Fruit fly (Drosophila melanogaster) whole organism, embryonic: Measurements from ENCODE around the gene beat-Ib.

Experiments used
- BtbVII ChIP-seq: fragments of 200-800 bp; sonication (Bioruptor generic); optimal IDR thresholded peaks from 3 replicates; lab custom pipeline; 2017; ENCODE audit warnings: missing biosample characterization, mild to moderate bottlenecking, missing genetic modification characterization
- CG10209 ChIP-seq: fragments of 200-800 bp; sonication (Bioruptor generic); optimal IDR thresholded peaks from 3 replicates; lab custom pipeline; 2017; ENCODE audit warnings: missing biosample characterization, mild to moderate bottlenecking, missing genetic modification characterization, missing genetic modification reagents
- CG14441 ChIP-seq: fragments of 200-800 bp; sonication (Bioruptor generic); IDR thresholded peaks from 2 replicates; pipeline ENCODE4 v1.3.6; 2022; ENCODE audit warnings: missing biosample characterization, missing genetic modification characterization
- CG14667 ChIP-seq: fragments of 200-800 bp; sonication (Bioruptor generic); IDR thresholded peaks from 2 replicates; pipeline ENCODE4 v1.3.6; 2022; ENCODE audit warnings: missing biosample characterization, missing genetic modification characterization
- CG17912 ChIP-seq: fragments of 200-800 bp; sonication (Bioruptor generic); optimal IDR thresholded peaks from 2 replicates; lab custom pipeline; 2018; ENCODE audit warnings: missing biosample characterization, mild to moderate bottlenecking, missing genetic modification characterization
- CG1792 ChIP-seq: fragments of 200-800 bp; sonication (Bioruptor generic); optimal IDR thresholded peaks from 2 replicates; lab custom pipeline; 2016; ENCODE audit warnings: missing biosample characterization, missing genetic modification characterization
- CG2129 ChIP-seq: fragments of 200-800 bp; sonication (Bioruptor generic); IDR thresholded peaks from 2 replicates; pipeline ENCODE4 v1.3.6; 2022; ENCODE audit warnings: missing biosample characterization, missing genetic modification characterization; ENCODE audit not compliant: partially characterized antibody
- CG2199 ChIP-seq: fragments of 200-800 bp; sonication (Bioruptor generic); IDR thresholded peaks from 3 replicates; pipeline ENCODE4 v1.3.6; 2022; ENCODE audit warnings: missing biosample characterization, missing genetic modification characterization
- CG33557 ChIP-seq: fragments of 200-800 bp; sonication (Bioruptor generic); optimal IDR thresholded peaks from 2 replicates; lab custom pipeline; 2019; ENCODE audit warnings: missing biosample characterization, mild to moderate bottlenecking, missing genetic modification characterization, moderate library complexity
- CG4854 ChIP-seq: fragments of 200-800 bp; sonication (Bioruptor generic); optimal IDR thresholded peaks from 2 replicates; lab custom pipeline; 2016; ENCODE audit warnings: missing biosample characterization, missing genetic modification characterization, inconsistent platforms
- CG7745 ChIP-seq: fragments of 200-800 bp; sonication (Bioruptor generic); optimal IDR thresholded peaks from 2 replicates; lab custom pipeline; 2018; ENCODE audit warnings: missing biosample characterization, mild to moderate bottlenecking, missing genetic modification characterization, moderate library complexity
- CG7928 ChIP-seq: fragments of 200-800 bp; sonication (Bioruptor generic); optimal IDR thresholded peaks from 2 replicates; lab custom pipeline; 2017; ENCODE audit warnings: missing biosample characterization, mild to moderate bottlenecking, missing genetic modification characterization
- CG7987 ChIP-seq: fragments of 200-800 bp; sonication (Bioruptor generic); optimal IDR thresholded peaks from 2 replicates; lab custom pipeline; 2018; ENCODE audit warnings: missing biosample characterization, mild to moderate bottlenecking, missing genetic modification characterization, moderate library complexity
- CG8765 ChIP-seq: fragments of 200-800 bp; sonication (Bioruptor generic); IDR thresholded peaks from 2 replicates; pipeline ENCODE4 v1.3.6; 2022; ENCODE audit warnings: missing biosample characterization, missing genetic modification characterization
- CTCF ChIP-seq: fragments of 200-800 bp; sonication (Bioruptor generic); optimal IDR thresholded peaks from 2 replicates; lab custom pipeline; 2017; ENCODE audit warnings: missing biosample characterization, mild to moderate bottlenecking, missing genetic modification characterization, moderate library complexity
- CrebB ChIP-seq: fragments of 200-800 bp; sonication (Bioruptor generic); optimal IDR thresholded peaks from 3 replicates; lab custom pipeline; 2018; ENCODE audit warnings: missing biosample characterization, mild to moderate bottlenecking, missing genetic modification characterization
- D19B ChIP-seq: fragments of 200-800 bp; sonication (Bioruptor generic); optimal IDR thresholded peaks from 2 replicates; lab custom pipeline; 2017; ENCODE audit warnings: missing biosample characterization, mild to moderate bottlenecking, missing genetic modification characterization
- Fer3 ChIP-seq: fragments of 200-800 bp; sonication (Bioruptor generic); optimal IDR thresholded peaks from 2 replicates; lab custom pipeline; 2018; ENCODE audit warnings: missing biosample characterization, mild to moderate bottlenecking, missing genetic modification characterization, moderate library complexity
- GATAe ChIP-seq: fragments of 200-800 bp; sonication (Bioruptor generic); conservative IDR thresholded peaks from 2 replicates; pipeline ENCODE4 v1.3.6; 2022; ENCODE audit warnings: missing biosample characterization, missing genetic modification characterization
- HLH54F ChIP-seq: fragments of 200-800 bp; sonication (Bioruptor generic); optimal IDR thresholded peaks from 3 replicates; lab custom pipeline; 2016; ENCODE audit warnings: missing biosample characterization, missing genetic modification characterization
- Hr78 ChIP-seq, 2 experiments: fragments of 200-800 bp in 1 of 2; fragments of >200 bp in 1 of 2; sonication (Bioruptor generic) in 1 of 2; optimal IDR thresholded peaks; 2 replicates each; lab custom pipeline; 2017 to 2019; ENCODE audit warnings: missing biosample characterization in 2 of 2, missing genetic modification characterization in 2 of 2, mild to moderate bottlenecking in 1 of 2, moderate library complexity in 1 of 2
- Hsf ChIP-seq: fragments of 200-800 bp; sonication (Bioruptor generic); optimal IDR thresholded peaks from 3 replicates; lab custom pipeline; 2016; ENCODE audit warnings: missing biosample characterization, missing genetic modification characterization
- Mad ChIP-seq: fragments of 200-800 bp; sonication (Bioruptor generic); optimal IDR thresholded peaks from 2 replicates; lab custom pipeline; 2016; ENCODE audit warnings: missing biosample characterization, missing genetic modification characterization
- Ravus ChIP-seq: fragments of 200-800 bp; sonication (Bioruptor generic); IDR thresholded peaks from 2 replicates; pipeline ENCODE4 v1.3.6; 2022; ENCODE audit warnings: missing biosample characterization, missing genetic modification characterization
- Sox102F ChIP-seq: fragments of 200-800 bp; sonication (Bioruptor generic); optimal IDR thresholded peaks from 2 replicates; lab custom pipeline; 2018; ENCODE audit warnings: missing biosample characterization, mild to moderate bottlenecking, missing genetic modification characterization, moderate library complexity
- Vsx1 ChIP-seq: fragments of 200-800 bp; sonication (Bioruptor generic); optimal IDR thresholded peaks from 2 replicates; lab custom pipeline; 2017; ENCODE audit warnings: missing biosample characterization, mild to moderate bottlenecking, missing genetic modification characterization, missing genetic modification reagents
- ac ChIP-seq: fragments of 200-800 bp; sonication (Bioruptor generic); optimal IDR thresholded peaks from 3 replicates; lab custom pipeline; 2017; ENCODE audit warnings: missing biosample characterization, mild to moderate bottlenecking, missing genetic modification characterization
- bbx ChIP-seq: fragments of 200-800 bp; sonication (Bioruptor generic); IDR thresholded peaks from 2 replicates; pipeline ENCODE4 v1.3.6; 2022; ENCODE audit warnings: missing biosample characterization, missing genetic modification characterization; ENCODE audit not compliant: partially characterized antibody
- cas ChIP-seq: fragments of 200-800 bp; sonication (Bioruptor generic); IDR thresholded peaks from 2 replicates; pipeline ENCODE4 v1.3.6; 2022; ENCODE audit warnings: missing biosample characterization, missing genetic modification characterization
- chif ChIP-seq, 2 experiments: fragments of 200-800 bp; sonication (Bioruptor generic); optimal IDR thresholded peaks; 3 replicates each; lab custom pipeline; 2016; ENCODE audit warnings: missing biosample characterization in 2 of 2, missing genetic modification characterization in 2 of 2
- ems ChIP-seq: fragments of 200-800 bp; sonication (Bioruptor generic); optimal IDR thresholded peaks from 3 replicates; lab custom pipeline; 2016; ENCODE audit warnings: missing biosample characterization, missing genetic modification characterization
- exex ChIP-seq: fragments of 200-800 bp; sonication (Bioruptor generic); optimal IDR thresholded peaks from 4 replicates; lab custom pipeline; 2018; ENCODE audit warnings: missing biosample characterization, mild to moderate bottlenecking, missing genetic modification characterization, moderate library complexity
- grau ChIP-seq: fragments of 200-800 bp; optimal IDR thresholded peaks from 3 replicates; lab custom pipeline; 2019; ENCODE audit warnings: missing biosample characterization, mild to moderate bottlenecking, missing genetic modification characterization, moderate library complexity
- gsb ChIP-seq: fragments of 200-800 bp; sonication (Bioruptor generic); IDR thresholded peaks from 2 replicates; pipeline ENCODE4 v1.3.6; 2022; ENCODE audit warnings: missing biosample characterization, missing genetic modification characterization
- hbn ChIP-seq: fragments of 200-800 bp; sonication (Bioruptor generic); IDR thresholded peaks from 2 replicates; pipeline ENCODE4 v1.3.6; 2022; ENCODE audit warnings: missing biosample characterization, missing genetic modification characterization; ENCODE audit not compliant: partially characterized antibody
- ind ChIP-seq: fragments of 200-800 bp; sonication (Bioruptor generic); optimal IDR thresholded peaks from 3 replicates; lab custom pipeline; 2016; ENCODE audit warnings: missing biosample characterization, missing genetic modification characterization
- jing ChIP-seq: fragments of 200-800 bp; sonication (Bioruptor generic); optimal IDR thresholded peaks from 2 replicates; lab custom pipeline; 2018; ENCODE audit warnings: missing biosample characterization, mild to moderate bottlenecking, missing genetic modification characterization
- kah ChIP-seq: fragments of 200-800 bp; sonication (Bioruptor generic); optimal IDR thresholded peaks from 2 replicates; lab custom pipeline; 2018; ENCODE audit warnings: missing biosample characterization, mild to moderate bottlenecking, missing genetic modification characterization
- klu ChIP-seq: fragments of 200-800 bp; sonication (Bioruptor generic); IDR thresholded peaks from 2 replicates; pipeline ENCODE4 v1.3.6; 2022; ENCODE audit warnings: missing biosample characterization, missing genetic modification characterization
- lbe ChIP-seq: fragments of 200-800 bp; sonication (Bioruptor generic); optimal IDR thresholded peaks from 2 replicates; lab custom pipeline; 2016; ENCODE audit warnings: missing biosample characterization, mild to moderate bottlenecking, missing genetic modification characterization
- nau ChIP-seq: fragments of 200-800 bp; sonication (Bioruptor generic); optimal IDR thresholded peaks from 3 replicates; lab custom pipeline; 2017; ENCODE audit warnings: missing biosample characterization, mild to moderate bottlenecking, missing genetic modification characterization, missing genetic modification reagents
- phol ChIP-seq: fragments of 200-800 bp; sonication (Bioruptor generic); optimal IDR thresholded peaks from 3 replicates; lab custom pipeline; 2018; ENCODE audit warnings: missing biosample characterization, mild to moderate bottlenecking, missing genetic modification characterization, moderate library complexity
- run ChIP-seq: fragments of 200-800 bp; sonication (Bioruptor generic); optimal IDR thresholded peaks from 3 replicates; lab custom pipeline; 2018; ENCODE audit warnings: missing biosample characterization, mild to moderate bottlenecking, missing genetic modification characterization
- schlank ChIP-seq: fragments of 200-800 bp; sonication (Bioruptor generic); optimal IDR thresholded peaks from 2 replicates; lab custom pipeline; 2018; ENCODE audit warnings: missing biosample characterization, mild to moderate bottlenecking, missing genetic modification characterization
- seq ChIP-seq: fragments of 200-800 bp; sonication (Bioruptor generic); IDR thresholded peaks from 2 replicates; pipeline ENCODE4 v1.3.6; 2022; ENCODE audit warnings: missing biosample characterization, missing genetic modification characterization
- slbo ChIP-seq: fragments of 200-800 bp; sonication (Bioruptor generic); IDR thresholded peaks from 2 replicates; pipeline ENCODE4 v1.3.6; 2022; ENCODE audit warnings: missing biosample characterization, missing genetic modification characterization
- sqz ChIP-seq: fragments of 200-800 bp; sonication (Bioruptor generic); optimal IDR thresholded peaks from 3 replicates; lab custom pipeline; 2018; ENCODE audit warnings: missing biosample characterization, mild to moderate bottlenecking, missing genetic modification characterization
- tio ChIP-seq: fragments of 200-800 bp; sonication (Bioruptor generic); optimal IDR thresholded peaks from 2 replicates; lab custom pipeline; 2017; ENCODE audit warnings: missing biosample characterization, missing genetic modification characterization, inconsistent platforms
- wdn ChIP-seq: fragments of 200-800 bp; sonication (Bioruptor generic); IDR thresholded peaks from 2 replicates; pipeline ENCODE4 v1.3.6; 2022; ENCODE audit warnings: missing biosample characterization, missing genetic modification characterization

beat-Ib gene

dm6 chr2L:15912901-15913673 lies 49.1 kb downstream of the beat-Ib start (continued):
- TF ChIP-seq HLH54F (GFP tag; lab: Kevin White, UChicago) (no peak), slbo (GFP tag; lab: Robert Waterston, UW) (peak; percentile 63), CG1792 (GFP tag; lab: Kevin White, UChicago) (no peak), lbe (GFP tag; lab: Kevin White, UChicago) (no peak), schlank (peak; percentile 17), CG7745 (no peak), grau (tag; lab: Kevin White, UChicago) (peak; percentile 84), run (peak; percentile 66), ac (GFP tag; lab: Kevin White, UChicago) (no peak), tio (GFP tag; lab: Kevin White, UChicago) (peak; percentile 57), CG14667 (peak; percentile 45; the same call in 1 of the 2 replicates), CG10209 (GFP tag; lab: Kevin White, UChicago) (peak; percentile 81), wdn (GFP tag; lab: Robert Waterston, UW) (no peak), ind (GFP tag; lab: Kevin White, UChicago) (peak; percentile 59), Sox102F (GFP tag; lab: Kevin White, UChicago) (peak; percentile 87), klu (GFP tag; lab: Robert Waterston, UW) (no peak; the same call in 1 of the 2 replicates), Fer3 (tag; lab: Kevin White, UChicago) (peak; percentile 51), Hsf (GFP tag; lab: Kevin White, UChicago) (peak; percentile 8), ems (GFP tag; lab: Kevin White, UChicago) (no peak), gsb (GFP tag; lab: Robert Waterston, UW) (0 out of 2 replicates have a peak, but pooled peaks have one; percentile 39), hbn (no peak), CG2129 (GFP tag; lab: Robert Waterston, UW) (no peak), D19B (peak; percentile 39), CG2199 (GFP tag; lab: Robert Waterston, UW) (peak; percentile 97), CG4854 (GFP tag; lab: Kevin White, UChicago) (no peak), jing (GFP tag; lab: Kevin White, UChicago) (peak; percentile 2), Vsx1 (GFP tag; lab: Kevin White, UChicago) (peak; percentile 93), cas (GFP tag; lab: Robert Waterston, UW) (no peak), BtbVII (peak; percentile 47), chif (GFP tag; optimal IDR thresholded peaks at IDR 0.05; lab: Kevin White, UChicago) (no peak), CG7987 (GFP tag; lab: Kevin White, UChicago) (peak; percentile 82), CG33557 (GFP tag; lab: Kevin White, UChicago) (peak; percentile 34), CG17912 (peak; percentile 39), Hr78 (GFP tag; optimal IDR thresholded peaks at IDR 0.05; lab: Kevin White, UChicago) (peak in 1 of 2 experiments; percentile 19), nau (GFP tag; lab: Kevin White, UChicago) (no peak), Ravus (GFP tag; lab: Robert Waterston, UW) (no peak), seq (GFP tag; lab: Robert Waterston, UW) (no peak), CTCF (peak; percentile 48), sqz (GFP tag; lab: Kevin White, UChicago) (peak; percentile 33), CG14441 (peak; percentile 34; the same call in 1 of the 2 replicates), phol (tag; lab: Kevin White, UChicago) (peak; percentile 92), CG7928 (GFP tag; lab: Kevin White, UChicago) (no peak), Mad (no peak), GATAe (GFP tag; lab: Robert Waterston, UW) (peak; percentile 67), exex (tag; lab: Kevin White, UChicago) (peak; percentile 71), CrebB (tag; lab: Kevin White, UChicago) (peak; percentile 16), bbx (GFP tag; lab: Robert Waterston, UW) (0 out of 2 replicates have a peak, but pooled peaks have one; percentile 17), kah (GFP tag; lab: Kevin White, UChicago) (no peak), CG8765 (GFP tag; lab: Robert Waterston, UW) (no peak)
